Worm (Caenorhabditis elegans): ENCODE results near the gene ssq-3.

- no peak for TF ChIP-seq ztf-4 (tag; optimal IDR thresholded peaks at IDR 0.05)
- no peak for TF ChIP-seq nhr-28 (tag; optimal IDR thresholded peaks at IDR 0.05)
Measured at ce11 chrIV:7156356-7156755, 45.0 kb downstream of the ssq-3 start, which contains the start of gene maph-9.

Measured in whole organism, L3 larva.